Fruit fly (Drosophila melanogaster) Kc167 (cell line): ENCODE measurements around the gene Pdi.

ENCODE experiments used
- h ChIP-seq: fragments of >200 bp; optimal IDR thresholded peaks from 3 replicates; lab custom pipeline; 2018; ENCODE audit warnings: missing external identifiers
- insv ChIP-seq: fragments of >200 bp; optimal IDR thresholded peaks from 3 replicates; lab custom pipeline; 2018; ENCODE audit warnings: missing external identifiers

- TF ChIP-seq h (lab: Kevin White, UChicago) (no peak), insv (lab: Kevin White, UChicago) (no peak)
Measured at dm6 chr3L:15099541-15099940, 43.1 kb downstream of the Pdi start.
